Fruit fly (Drosophila melanogaster) whole organism, pupa: ENCODE measurements around the gene CG31075.

ENCODE experiments used
- CG10348 ChIP-seq: fragments of 200-800 bp; sonication (Bioruptor generic); IDR thresholded peaks from 2 replicates; pipeline ENCODE4 v1.3.6; 2022; ENCODE audit warnings: missing biosample characterization, missing genetic modification characterization
- CG12605 ChIP-seq: fragments of 200-800 bp; sonication (Bioruptor generic); IDR thresholded peaks from 2 replicates; pipeline ENCODE4 v1.3.6; 2022; ENCODE audit warnings: missing biosample characterization, missing genetic modification characterization
- CG13204 ChIP-seq: fragments of 200-800 bp; sonication (Bioruptor generic); optimal IDR thresholded peaks from 2 replicates; lab custom pipeline; 2018; ENCODE audit warnings: missing biosample characterization, mild to moderate bottlenecking, missing genetic modification characterization, moderate library complexity
- CG14655 ChIP-seq: fragments of 200-800 bp; sonication (Bioruptor generic); optimal IDR thresholded peaks from 3 replicates; lab custom pipeline; 2017; ENCODE audit warnings: mild to moderate bottlenecking, missing biosample characterization, missing genetic modification reagents, missing genetic modification characterization
- CG15710 ChIP-seq: fragments of 200-800 bp; sonication (Bioruptor generic); optimal IDR thresholded peaks from 2 replicates; lab custom pipeline; 2018; ENCODE audit warnings: missing biosample characterization, mild to moderate bottlenecking, missing genetic modification characterization, moderate library complexity
- CG17806 ChIP-seq: fragments of 200-800 bp; sonication (Bioruptor generic); optimal IDR thresholded peaks from 2 replicates; lab custom pipeline; 2018; ENCODE audit warnings: missing biosample characterization, mild to moderate bottlenecking, missing genetic modification characterization, moderate library complexity
- CG32121 ChIP-seq: fragments of 200-800 bp; sonication (Bioruptor generic); IDR thresholded peaks from 2 replicates; pipeline ENCODE4 v1.3.6; 2022; ENCODE audit warnings: missing biosample characterization, missing genetic modification characterization
- CG34367 ChIP-seq: fragments of 200-800 bp; sonication (Bioruptor generic); optimal IDR thresholded peaks from 2 replicates; lab custom pipeline; 2018; ENCODE audit warnings: missing biosample characterization, mild to moderate bottlenecking, missing genetic modification characterization
- CG4496 ChIP-seq: fragments of 200-800 bp; sonication (Bioruptor generic); IDR thresholded peaks from 3 replicates; pipeline ENCODE4 v1.3.6; 2022; ENCODE audit warnings: missing biosample characterization, missing genetic modification characterization
- CG8159 ChIP-seq: fragments of 200-800 bp; sonication (Bioruptor generic); optimal IDR thresholded peaks from 3 replicates; lab custom pipeline; 2018; ENCODE audit warnings: missing biosample characterization, mild to moderate bottlenecking, missing genetic modification characterization, moderate library complexity
- CG8301 ChIP-seq: fragments of 200-800 bp; sonication (Bioruptor generic); optimal IDR thresholded peaks from 2 replicates; lab custom pipeline; 2018; ENCODE audit warnings: missing biosample characterization, mild to moderate bottlenecking, missing genetic modification characterization
- CG9948 ChIP-seq: fragments of 200-800 bp; sonication (Bioruptor generic); optimal IDR thresholded peaks from 2 replicates; lab custom pipeline; 2018; ENCODE audit warnings: missing biosample characterization, mild to moderate bottlenecking, missing genetic modification characterization, moderate library complexity
- D1 ChIP-seq: fragments of 200-800 bp; sonication (Bioruptor generic); optimal IDR thresholded peaks from 2 replicates; lab custom pipeline; 2018; ENCODE audit warnings: missing biosample characterization, mild to moderate bottlenecking, missing genetic modification characterization, moderate library complexity
- EcR ChIP-seq: fragments of 200-800 bp; sonication (Bioruptor generic); optimal IDR thresholded peaks from 3 replicates; lab custom pipeline; 2019; ENCODE audit warnings: missing biosample characterization, missing genetic modification characterization, mild to moderate bottlenecking, moderate library complexity, missing genetic modification reagents
- Ets98B ChIP-seq: fragments of 200-800 bp; sonication (Bioruptor generic); IDR thresholded peaks from 2 replicates; pipeline ENCODE4 v1.3.6; 2022; ENCODE audit warnings: missing biosample characterization, missing genetic modification characterization
- Pif1A ChIP-seq: fragments of 200-800 bp; sonication (Bioruptor generic); optimal IDR thresholded peaks from 3 replicates; lab custom pipeline; 2016; ENCODE audit warnings: missing biosample characterization, missing genetic modification characterization
- Pif1B ChIP-seq: fragments of 200-800 bp; sonication (Bioruptor generic); optimal IDR thresholded peaks from 3 replicates; lab custom pipeline; 2016; ENCODE audit warnings: missing biosample characterization, missing genetic modification characterization
- Snoo ChIP-seq: fragments of 200-800 bp; sonication (Bioruptor generic); optimal IDR thresholded peaks from 3 replicates; lab custom pipeline; 2017; ENCODE audit warnings: missing biosample characterization, mild to moderate bottlenecking, missing genetic modification characterization, inconsistent platforms
- fd96Ca ChIP-seq: fragments of 200-800 bp; sonication (Bioruptor generic); IDR thresholded peaks from 3 replicates; pipeline ENCODE4 v1.3.6; 2022; ENCODE audit warnings: missing biosample characterization, missing genetic modification characterization
- gl ChIP-seq: fragments of 200-800 bp; sonication (Bioruptor generic); optimal IDR thresholded peaks from 2 replicates; lab custom pipeline; 2018; ENCODE audit warnings: missing biosample characterization, mild to moderate bottlenecking, missing genetic modification characterization
- rn ChIP-seq: fragments of 200-800 bp; sonication (Bioruptor generic); IDR thresholded peaks from 2 replicates; pipeline ENCODE4 v1.3.6; 2022; ENCODE audit warnings: missing biosample characterization, missing genetic modification characterization

The CG31075 gene

dm6 chr3R:26937423-26937822 lies 50.9 kb downstream of the CG31075 start:
- TF ChIP-seq fd96Ca (GFP tag; lab: Robert Waterston, UW) (no peak), CG9948 (tag; lab: Kevin White, UChicago) (peak; percentile 37), rn (GFP tag; lab: Robert Waterston, UW) (no peak), gl (no peak), CG4496 (GFP tag; lab: Robert Waterston, UW) (peak; percentile 21; the same call in 1 of the 3 replicates), D1 (tag; lab: Kevin White, UChicago) (no peak), Pif1A (GFP tag; lab: Kevin White, UChicago) (peak; percentile 47), CG17806 (tag; lab: Kevin White, UChicago) (no peak), CG13204 (GFP tag; lab: Kevin White, UChicago) (no peak), CG32121 (GFP tag; lab: Robert Waterston, UW) (no peak), CG8301 (tag; lab: Kevin White, UChicago) (peak; percentile 65), CG14655 (GFP tag; lab: Kevin White, UChicago) (peak; percentile 76), CG12605 (GFP tag; lab: Robert Waterston, UW) (no peak), CG8159 (tag; lab: Kevin White, UChicago) (peak; percentile 46), Ets98B (GFP tag; lab: Robert Waterston, UW) (no peak), Pif1B (no peak), CG34367 (no peak), CG15710 (tag; lab: Kevin White, UChicago) (peak; percentile 7), EcR (GFP tag; lab: Kevin White, UChicago) (no peak), CG10348 (GFP tag; lab: Robert Waterston, UW) (no peak), Snoo (tag; lab: Kevin White, UChicago) (peak; percentile 33)

- TF ChIP-seq CG12605 (GFP tag; lab: Robert Waterston, UW): no peak
- TF ChIP-seq D1 (tag; lab: Kevin White, UChicago): no peak
- TF ChIP-seq CG9948 (tag; lab: Kevin White, UChicago): no peak
- TF ChIP-seq CG32121 (GFP tag; lab: Robert Waterston, UW): no peak
- no peak for TF ChIP-seq Snoo (tag; lab: Kevin White, UChicago)
- no peak for TF ChIP-seq fd96Ca (GFP tag; lab: Robert Waterston, UW)
Observed at dm6 chr3R:26936501-26936900, 51.8 kb downstream of the CG31075 start.
